Worm (Caenorhabditis elegans) whole organism, L3 larva: Measurements from ENCODE around the gene T05A8.7.

ENCODE experiments used
- R02D3.7 ChIP-seq: fragments of 150-350 bp; optimal IDR thresholded peaks from 2 replicates; lab custom pipeline; 2014; ENCODE audit warnings: missing biosample characterization, missing genetic modification characterization
- aly-2 ChIP-seq: fragments of 150-350 bp; optimal IDR thresholded peaks from 2 replicates; lab custom pipeline; 2014; ENCODE audit warnings: missing biosample characterization, missing genetic modification characterization
- ama-1 ChIP-seq: fragments of 150-350 bp; optimal IDR thresholded peaks from 2 replicates; lab custom pipeline; 2018
- ceh-16 ChIP-seq: sonication (generic microtip); optimal IDR thresholded peaks from 2 replicates; lab custom pipeline; 2017; ENCODE audit warnings: missing biosample characterization, missing genetic modification characterization
- ceh-28 ChIP-seq: fragments of 150-350 bp; optimal IDR thresholded peaks from 2 replicates; lab custom pipeline; 2014; ENCODE audit warnings: missing biosample characterization, missing genetic modification reagents, missing genetic modification characterization
- ceh-82 ChIP-seq: fragments of 150-350 bp; optimal IDR thresholded peaks from 2 replicates; lab custom pipeline; 2014; ENCODE audit warnings: missing biosample characterization, missing genetic modification characterization
- ceh-9 ChIP-seq: sonication (generic microtip); optimal IDR thresholded peaks from 2 replicates; lab custom pipeline; 2018; ENCODE audit warnings: missing biosample characterization, missing genetic modification characterization
- daf-12 ChIP-seq: fragments of 150-350 bp; optimal IDR thresholded peaks from 2 replicates; lab custom pipeline; 2014; ENCODE audit warnings: missing biosample characterization, missing genetic modification reagents, missing genetic modification characterization
- egl-27 ChIP-seq: sonication (generic microtip); optimal IDR thresholded peaks from 4 replicates; lab custom pipeline; 2017; ENCODE audit warnings: missing biosample characterization, missing genetic modification reagents, missing genetic modification characterization
- egl-5 ChIP-seq: fragments of 150-350 bp; optimal IDR thresholded peaks from 2 replicates; lab custom pipeline; 2017; ENCODE audit warnings: missing biosample characterization, missing genetic modification reagents, missing genetic modification characterization, inconsistent platforms
- elt-1 ChIP-seq: fragments of 150-350 bp; optimal IDR thresholded peaks from 2 replicates; lab custom pipeline; 2014; ENCODE audit warnings: missing biosample characterization, missing genetic modification characterization
- elt-2 ChIP-seq: sonication (generic microtip); optimal IDR thresholded peaks from 2 replicates; lab custom pipeline; 2016; ENCODE audit warnings: missing genetic modification reagents, mild to moderate bottlenecking, missing genetic modification characterization, missing compliant biosample characterization
- elt-3 ChIP-seq, 3 experiments: fragments of 150-350 bp in 1 of 3; sonication (generic microtip) in 2 of 3; optimal IDR thresholded peaks; 2 replicates in 2 of 3; 4 replicates in 1 of 3; lab custom pipeline; 2014 to 2017; ENCODE audit warnings: missing biosample characterization in 3 of 3, missing genetic modification characterization in 3 of 3
- eor-1 ChIP-seq, 2 experiments: fragments of 150-350 bp; optimal IDR thresholded peaks; 2 replicates each; lab custom pipeline; 2014 to 2018; ENCODE audit warnings: missing biosample characterization in 2 of 2, missing genetic modification characterization in 2 of 2
- fkh-10 ChIP-seq: sonication (generic microtip); optimal IDR thresholded peaks from 2 replicates; lab custom pipeline; 2017; ENCODE audit warnings: missing biosample characterization, missing genetic modification reagents, missing genetic modification characterization
- fkh-2 ChIP-seq: fragments of 150-350 bp; optimal IDR thresholded peaks from 2 replicates; lab custom pipeline; 2014; ENCODE audit warnings: missing biosample characterization, missing genetic modification reagents, missing genetic modification characterization
- lin-15B ChIP-seq: fragments of 150-350 bp; optimal IDR thresholded peaks from 2 replicates; lab custom pipeline; 2014; ENCODE audit warnings: missing biosample characterization, missing genetic modification characterization
- lin-39 ChIP-seq: fragments of 150-350 bp; optimal IDR thresholded peaks from 2 replicates; lab custom pipeline; 2018; ENCODE audit warnings: missing biosample characterization, missing genetic modification reagents, missing genetic modification characterization
- lsy-12 ChIP-seq: sonication (generic microtip); optimal IDR thresholded peaks from 2 replicates; lab custom pipeline; 2016; ENCODE audit warnings: mild to moderate bottlenecking, missing genetic modification characterization, missing compliant biosample characterization
- nfya-1 ChIP-seq: sonication (generic microtip); optimal IDR thresholded peaks from 2 replicates; lab custom pipeline; 2017; ENCODE audit warnings: missing genetic modification characterization, mild to moderate bottlenecking, missing compliant biosample characterization, antibody characterized with exemption, moderate library complexity; ENCODE audit not compliant: insufficient read depth
- nhr-23 ChIP-seq: fragments of 150-350 bp; optimal IDR thresholded peaks from 2 replicates; lab custom pipeline; 2014; ENCODE audit warnings: missing biosample characterization, missing genetic modification reagents, missing genetic modification characterization
- nhr-237 ChIP-seq: fragments of 150-350 bp; optimal IDR thresholded peaks from 2 replicates; lab custom pipeline; 2014; ENCODE audit warnings: missing biosample characterization, missing genetic modification characterization
- nhr-67 ChIP-seq: fragments of 150-350 bp; optimal IDR thresholded peaks from 2 replicates; lab custom pipeline; 2014; ENCODE audit warnings: missing biosample characterization, missing genetic modification characterization
- nhr-76 ChIP-seq: fragments of 150-350 bp; sonication (generic microtip); optimal IDR thresholded peaks from 5 replicates; lab custom pipeline; 2014; ENCODE audit warnings: missing biosample characterization, missing genetic modification characterization
- nhr-77 ChIP-seq: fragments of 150-350 bp; optimal IDR thresholded peaks from 2 replicates; lab custom pipeline; 2014; ENCODE audit warnings: missing biosample characterization, missing genetic modification characterization
- pha-4 ChIP-seq: fragments of 150-350 bp; optimal IDR thresholded peaks from 2 replicates; lab custom pipeline; 2014; ENCODE audit warnings: missing biosample characterization, missing genetic modification reagents, missing genetic modification characterization
- skn-1 ChIP-seq: fragments of 150-350 bp; optimal IDR thresholded peaks from 2 replicates; lab custom pipeline; 2014; ENCODE audit warnings: missing biosample characterization, missing genetic modification characterization
- snpc-4 ChIP-seq: fragments of 150-350 bp; optimal IDR thresholded peaks from 2 replicates; lab custom pipeline; 2014; ENCODE audit warnings: missing biosample characterization, missing genetic modification characterization
- tbx-2 ChIP-seq: sonication (generic microtip); optimal IDR thresholded peaks from 2 replicates; lab custom pipeline; 2016; ENCODE audit warnings: mild to moderate bottlenecking, missing genetic modification characterization, missing compliant biosample characterization
- unc-39 ChIP-seq: sonication (generic microtip); optimal IDR thresholded peaks from 4 replicates; lab custom pipeline; 2017; ENCODE audit warnings: missing biosample characterization, missing genetic modification characterization
- unc-62 ChIP-seq: fragments of 150-350 bp; sonication (generic microtip); optimal IDR thresholded peaks from 4 replicates; lab custom pipeline; 2014; ENCODE audit warnings: missing biosample characterization, missing genetic modification reagents, missing genetic modification characterization
- zag-1 ChIP-seq: fragments of 150-350 bp; optimal IDR thresholded peaks from 2 replicates; lab custom pipeline; 2014; ENCODE audit warnings: missing biosample characterization, missing genetic modification characterization
- ztf-11 ChIP-seq: fragments of 150-350 bp; optimal IDR thresholded peaks from 2 replicates; lab custom pipeline; 2014; ENCODE audit warnings: missing biosample characterization, missing genetic modification characterization
- ztf-4 ChIP-seq: fragments of 150-350 bp; optimal IDR thresholded peaks from 2 replicates; lab custom pipeline; 2014; ENCODE audit warnings: missing biosample characterization, missing genetic modification characterization

Gene T05A8.7

ce11 chrII:2781355-2781754 lies 39.2 kb upstream of the T05A8.7 start, which contains the start of gene F08D12.2:
F08D12.2 (plus strand) TSS chrII:2781655.
- no peak for TF ChIP-seq lin-15B (tag; lab: Kevin White, UChicago)
- TF ChIP-seq unc-62 (GFP tag; lab: Kevin White, UChicago): no peak
- TF ChIP-seq, all 47 proteins: peak for 0

ce11 chrII:2780804-2781203 lies 38.7 kb upstream of the T05A8.7 start:
- TF ChIP-seq nhr-237 (tag; lab: Kevin White, UChicago) (no peak), zag-1 (tag; lab: Kevin White, UChicago) (no peak), unc-39 (tag; lab: Kevin White, UChicago) (no peak), lin-39 (tag; lab: Kevin White, UChicago) (no peak), elt-1 (tag; lab: Kevin White, UChicago) (no peak), ceh-28 (tag; lab: Kevin White, UChicago) (no peak), tbx-2 (no peak), fkh-2 (tag; lab: Kevin White, UChicago) (no peak), elt-3 (tag; optimal IDR thresholded peaks at IDR 0.05; lab: Kevin White, UChicago) (no peak), ztf-11 (tag; lab: Kevin White, UChicago) (no peak), nfya-1 (tag; lab: Kevin White, UChicago) (no peak), nhr-77 (tag; lab: Kevin White, UChicago) (no peak), pha-4 (no peak), daf-12 (tag; lab: Kevin White, UChicago) (no peak), ceh-9 (no peak), egl-27 (tag; lab: Kevin White, UChicago) (no peak)

ce11 chrII:2779253-2779652 lies 37.1 kb upstream of the T05A8.7 start, which contains the start of gene F08D12.3:
F08D12.3 (plus strand) TSS chrII:2779553.
- no peak for TF ChIP-seq lsy-12 (tag; lab: Kevin White, UChicago)
- TF ChIP-seq lin-15B (tag; lab: Kevin White, UChicago): no peak
- no peak for TF ChIP-seq ztf-11 (tag; lab: Kevin White, UChicago)
- TF ChIP-seq eor-1 (tag; optimal IDR thresholded peaks at IDR 0.05; lab: Kevin White, UChicago): no peak

ce11 chrII:2777846-2778245 lies 35.7 kb upstream of the T05A8.7 start, which contains the start of gene F08D12.4:
F08D12.4 (plus strand) TSS chrII:2778146.
- no peak for TF ChIP-seq skn-1 (tag; lab: Kevin White, UChicago)
- TF ChIP-seq unc-39 (tag; lab: Kevin White, UChicago): no peak
- no peak for TF ChIP-seq R02D3.7 (tag; lab: Kevin White, UChicago)
- no peak for TF ChIP-seq ceh-16 (tag; lab: Kevin White, UChicago)
- TF ChIP-seq lin-15B (tag; lab: Kevin White, UChicago): no peak
- no peak for TF ChIP-seq elt-2 (tag; lab: Kevin White, UChicago)
- TF ChIP-seq, all 47 proteins: peak for 0

- TF ChIP-seq ama-1: no peak
- no peak for TF ChIP-seq ztf-4 (tag; lab: Kevin White, UChicago)
- no peak for TF ChIP-seq nhr-76 (tag; lab: Kevin White, UChicago)
- TF ChIP-seq egl-5 (tag; lab: Kevin White, UChicago): no peak
- TF ChIP-seq fkh-10: no peak
- no peak for TF ChIP-seq lin-39 (tag; lab: Kevin White, UChicago)
- no peak for TF ChIP-seq snpc-4 (tag; lab: Kevin White, UChicago)
- no peak for TF ChIP-seq R02D3.7 (tag; lab: Kevin White, UChicago)
- TF ChIP-seq zag-1 (tag; lab: Kevin White, UChicago): no peak
- no peak for TF ChIP-seq nhr-23
- TF ChIP-seq nhr-67: no peak
- no peak for TF ChIP-seq pha-4
These were observed 32.8 kb upstream of the T05A8.7 start, which contains the start of gene fbxb-111 for ce11 chrII:2774904-2775303. fbxb-111 (minus strand) TSS chrII:2775004.

- TF ChIP-seq aly-2 (tag; lab: Kevin White, UChicago): no peak
- TF ChIP-seq ama-1: no peak
- TF ChIP-seq ceh-82 (tag; lab: Kevin White, UChicago): no peak
- no peak for TF ChIP-seq fkh-2 (tag; lab: Kevin White, UChicago)
- TF ChIP-seq zag-1 (tag; lab: Kevin White, UChicago): no peak
- TF ChIP-seq egl-5 (tag; lab: Kevin White, UChicago): no peak
- TF ChIP-seq egl-27 (tag; lab: Kevin White, UChicago): no peak
- TF ChIP-seq lin-15B (tag; lab: Kevin White, UChicago): no peak
- no peak for TF ChIP-seq nhr-76 (tag; lab: Kevin White, UChicago)
These were observed 31.4 kb upstream of the T05A8.7 start, which contains the start of gene sdz-9 for ce11 chrII:2773534-2773933. sdz-9 (minus strand) TSS chrII:2773634.
